Fruit fly (Drosophila melanogaster) whole organism, embryonic: ENCODE measurements around the gene CG34289.

Experiments
- Adf1 ChIP-seq: fragments of 200-800 bp; sonication (Bioruptor generic); IDR thresholded peaks from 2 replicates; pipeline ENCODE4 v1.3.6; 2022; ENCODE audit warnings: missing biosample characterization, missing genetic modification characterization
- Antp ChIP-seq: fragments of 200-800 bp; sonication (Bioruptor generic); optimal IDR thresholded peaks from 3 replicates; lab custom pipeline; 2016; ENCODE audit warnings: missing biosample characterization, missing genetic modification characterization
- CG11093 ChIP-seq: fragments of 200-800 bp; sonication (Bioruptor generic); IDR thresholded peaks from 3 replicates; pipeline ENCODE4 v1.3.6; 2022; ENCODE audit warnings: missing biosample characterization, missing genetic modification characterization
- CG12299 ChIP-seq: fragments of 200-800 bp; sonication (Bioruptor generic); optimal IDR thresholded peaks from 2 replicates; lab custom pipeline; 2018; ENCODE audit warnings: missing biosample characterization, mild to moderate bottlenecking, missing genetic modification characterization
- CG12659 ChIP-seq: fragments of 200-800 bp; sonication (Bioruptor generic); optimal IDR thresholded peaks from 3 replicates; lab custom pipeline; 2017; ENCODE audit warnings: mild to moderate bottlenecking, missing biosample characterization, missing genetic modification reagents, missing genetic modification characterization
- CG13296 ChIP-seq: fragments of 200-800 bp; sonication (Bioruptor generic); optimal IDR thresholded peaks from 3 replicates; lab custom pipeline; 2018; ENCODE audit warnings: missing biosample characterization, mild to moderate bottlenecking, missing genetic modification characterization
- CG14441 ChIP-seq: fragments of 200-800 bp; sonication (Bioruptor generic); IDR thresholded peaks from 2 replicates; pipeline ENCODE4 v1.3.6; 2022; ENCODE audit warnings: missing biosample characterization, missing genetic modification characterization
- CG1529 ChIP-seq: fragments of 200-800 bp; sonication (Bioruptor generic); optimal IDR thresholded peaks from 3 replicates; lab custom pipeline; 2018; ENCODE audit warnings: missing biosample characterization, missing genetic modification characterization
- CG15696 ChIP-seq: fragments of 200-800 bp; sonication (Bioruptor generic); optimal IDR thresholded peaks from 2 replicates; lab custom pipeline; 2019; ENCODE audit warnings: missing biosample characterization, mild to moderate bottlenecking, missing genetic modification characterization, moderate library complexity
- CG4730 ChIP-seq: fragments of 200-800 bp; sonication (Bioruptor generic); IDR thresholded peaks from 2 replicates; pipeline ENCODE4 v1.3.6; 2022; ENCODE audit warnings: missing biosample characterization, missing genetic modification characterization
- CG6765 ChIP-seq: fragments of 200-800 bp; sonication (Bioruptor generic); optimal IDR thresholded peaks from 3 replicates; lab custom pipeline; 2017; ENCODE audit warnings: missing biosample characterization, mild to moderate bottlenecking, missing genetic modification characterization
- CG6854 ChIP-seq: fragments of 200-800 bp; sonication (Bioruptor generic); optimal IDR thresholded peaks from 3 replicates; lab custom pipeline; 2017; ENCODE audit warnings: missing biosample characterization, mild to moderate bottlenecking, missing genetic modification characterization
- CG8089 ChIP-seq: fragments of 200-800 bp; sonication (Bioruptor generic); optimal IDR thresholded peaks from 3 replicates; lab custom pipeline; 2016; ENCODE audit warnings: missing biosample characterization, missing genetic modification characterization
- CkIIα-i1 ChIP-seq: fragments of 200-800 bp; sonication (Bioruptor generic); IDR thresholded peaks from 2 replicates; pipeline ENCODE4 v1.3.6; 2022; ENCODE audit warnings: missing biosample characterization, missing genetic modification characterization
- Doc2 ChIP-seq: fragments of 200-800 bp; sonication (Bioruptor generic); IDR thresholded peaks from 2 replicates; pipeline ENCODE4 v1.3.6; 2022; ENCODE audit warnings: missing biosample characterization, missing genetic modification characterization
- Dp ChIP-seq: fragments of 200-800 bp; sonication (Bioruptor generic); optimal IDR thresholded peaks from 2 replicates; lab custom pipeline; 2018; ENCODE audit warnings: missing biosample characterization, mild to moderate bottlenecking, missing genetic modification characterization, moderate library complexity
- Dref ChIP-seq: fragments of 200-800 bp; sonication (Bioruptor generic); IDR thresholded peaks from 2 replicates; pipeline ENCODE4 v1.3.6; 2022; ENCODE audit warnings: missing biosample characterization, missing genetic modification characterization
- Hr78 ChIP-seq, 2 experiments: fragments of 200-800 bp in 1 of 2; fragments of >200 bp in 1 of 2; sonication (Bioruptor generic) in 1 of 2; optimal IDR thresholded peaks; 2 replicates each; lab custom pipeline; 2017 to 2019; ENCODE audit warnings: missing biosample characterization in 2 of 2, missing genetic modification characterization in 2 of 2, mild to moderate bottlenecking in 1 of 2, moderate library complexity in 1 of 2
- Mrtf ChIP-seq: fragments of 200-800 bp; sonication (Bioruptor generic); IDR thresholded peaks from 3 replicates; pipeline ENCODE4 v1.3.6; 2022; ENCODE audit warnings: missing biosample characterization, missing genetic modification characterization
- Nf-YC ChIP-seq: fragments of 200-800 bp; optimal IDR thresholded peaks from 3 replicates; lab custom pipeline; 2019; ENCODE audit warnings: missing biosample characterization, mild to moderate bottlenecking, missing genetic modification characterization, moderate library complexity
- Pdp1 ChIP-seq, 2 experiments: fragments of 200-800 bp; sonication (Bioruptor generic); optimal IDR thresholded peaks; 3 replicates each; lab custom pipeline; 2016; ENCODE audit warnings: missing biosample characterization in 2 of 2, missing genetic modification characterization in 2 of 2, mild to moderate bottlenecking in 1 of 2, moderate library complexity in 1 of 2
- aop ChIP-seq: fragments of 200-800 bp; sonication (Bioruptor generic); IDR thresholded peaks from 2 replicates; pipeline ENCODE4 v1.3.6; 2022; ENCODE audit warnings: missing biosample characterization, missing genetic modification characterization
- ash1 ChIP-seq: fragments of 200-800 bp; sonication (Bioruptor generic); optimal IDR thresholded peaks from 2 replicates; lab custom pipeline; 2018; ENCODE audit warnings: missing biosample characterization, mild to moderate bottlenecking, missing genetic modification characterization
- bbx ChIP-seq: fragments of 200-800 bp; sonication (Bioruptor generic); IDR thresholded peaks from 2 replicates; pipeline ENCODE4 v1.3.6; 2022; ENCODE audit warnings: missing biosample characterization, missing genetic modification characterization; ENCODE audit not compliant: partially characterized antibody
- bcd ChIP-seq: fragments of 200-800 bp; sonication (Bioruptor generic); optimal IDR thresholded peaks from 2 replicates; lab custom pipeline; 2017; ENCODE audit warnings: missing biosample characterization, mild to moderate bottlenecking, missing genetic modification characterization
- bigmax ChIP-seq: fragments of 200-800 bp; sonication (Bioruptor generic); optimal IDR thresholded peaks from 2 replicates; lab custom pipeline; 2018; ENCODE audit warnings: missing biosample characterization, mild to moderate bottlenecking, missing genetic modification characterization
- crc ChIP-seq: fragments of 200-800 bp; sonication (Bioruptor generic); optimal IDR thresholded peaks from 2 replicates; lab custom pipeline; 2016; ENCODE audit warnings: missing biosample characterization, missing genetic modification characterization
- dimm ChIP-seq: fragments of 200-800 bp; sonication (Bioruptor generic); IDR thresholded peaks from 2 replicates; pipeline ENCODE4 v1.3.6; 2022; ENCODE audit warnings: missing biosample characterization, missing genetic modification characterization
- esg ChIP-seq: fragments of 200-800 bp; sonication (Bioruptor generic); conservative IDR thresholded peaks from 2 replicates; pipeline ENCODE4 v1.3.6; 2022; ENCODE audit warnings: missing biosample characterization, missing genetic modification characterization
- eyg ChIP-seq: fragments of 200-800 bp; sonication (Bioruptor generic); optimal IDR thresholded peaks from 3 replicates; lab custom pipeline; 2016; ENCODE audit warnings: missing biosample characterization, missing genetic modification characterization
- mam ChIP-seq: fragments of 200-800 bp; sonication (Bioruptor generic); optimal IDR thresholded peaks from 3 replicates; lab custom pipeline; 2016; ENCODE audit warnings: missing biosample characterization, missing genetic modification characterization
- mirr ChIP-seq: fragments of 200-800 bp; sonication (Bioruptor generic); optimal IDR thresholded peaks from 3 replicates; lab custom pipeline; 2018; ENCODE audit warnings: missing biosample characterization, mild to moderate bottlenecking, missing genetic modification characterization
- pfk ChIP-seq: fragments of 200-800 bp; sonication (Bioruptor generic); optimal IDR thresholded peaks from 2 replicates; lab custom pipeline; 2018; ENCODE audit warnings: missing biosample characterization, mild to moderate bottlenecking, missing genetic modification characterization, moderate library complexity
- pho ChIP-seq: fragments of 200-800 bp; sonication (Bioruptor generic); optimal IDR thresholded peaks from 2 replicates; lab custom pipeline; 2016; ENCODE audit warnings: missing biosample characterization, missing genetic modification characterization
- so ChIP-seq: fragments of 200-800 bp; sonication (Bioruptor generic); IDR thresholded peaks from 3 replicates; pipeline ENCODE4 v1.3.6; 2022; ENCODE audit warnings: missing biosample characterization, missing genetic modification characterization
- stc ChIP-seq: fragments of 200-800 bp; sonication (Bioruptor generic); IDR thresholded peaks from 2 replicates; pipeline ENCODE4 v1.3.6; 2022; ENCODE audit warnings: missing biosample characterization, missing genetic modification characterization
- trh ChIP-seq: fragments of 200-800 bp; sonication (Bioruptor generic); optimal IDR thresholded peaks from 2 replicates; lab custom pipeline; 2016; ENCODE audit warnings: missing biosample characterization, missing genetic modification characterization
- unc-4 ChIP-seq: fragments of 200-800 bp; sonication (Bioruptor generic); IDR thresholded peaks from 2 replicates; pipeline ENCODE4 v1.3.6; 2022; ENCODE audit warnings: missing biosample characterization, missing genetic modification characterization; ENCODE audit not compliant: partially characterized antibody
- yki ChIP-seq: fragments of >200 bp; optimal IDR thresholded peaks from 3 replicates; lab custom pipeline; 2018
- zfh1 ChIP-seq: fragments of 200-800 bp; sonication (Bioruptor generic); IDR thresholded peaks from 3 replicates; pipeline ENCODE4 v1.3.6; 2022; ENCODE audit warnings: missing biosample characterization, missing genetic modification characterization

Gene CG34289

DNA sequence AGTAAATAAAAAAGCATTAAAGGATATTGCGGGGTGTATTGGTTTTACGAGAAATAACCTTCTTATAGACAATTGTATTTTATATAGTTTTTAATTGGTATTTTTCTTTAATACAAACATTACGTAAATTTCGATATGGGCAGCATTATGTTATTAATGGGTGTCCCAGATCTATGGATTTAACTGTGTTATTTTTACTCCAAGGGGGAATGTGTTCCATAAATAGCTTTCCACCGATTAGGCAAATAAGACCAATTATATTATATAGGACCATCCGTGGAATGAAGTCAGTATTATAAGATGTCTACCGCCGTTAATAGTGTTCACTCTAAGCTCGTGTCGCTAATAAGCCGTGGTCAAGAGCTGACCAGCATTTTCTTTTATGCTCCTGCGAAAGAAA lies 23.7 kb downstream of the CG34289 start, which contains the start of gene Ir94g:
Ir94g (plus strand) TSS at position 301 of the 400 bp plus-strand sequence.
- TF ChIP-seq Mrtf, result no peak
- TF ChIP-seq CG8089 (GFP tag; lab: Kevin White, UChicago), result no peak
- no peak for TF ChIP-seq mirr (GFP tag; lab: Kevin White, UChicago)
- no peak for TF ChIP-seq yki (lab: Kevin White, UChicago)
- TF ChIP-seq CG12659 (GFP tag; lab: Kevin White, UChicago), result no peak
- TF ChIP-seq mam (GFP tag; lab: Kevin White, UChicago), result no peak
- no peak for TF ChIP-seq CG11093
- no peak for TF ChIP-seq unc-4
- TF ChIP-seq CG6765 (GFP tag; lab: Kevin White, UChicago), result no peak
- TF ChIP-seq CG13296, result no peak
- no peak for TF ChIP-seq pho (GFP tag; lab: Kevin White, UChicago)
- TF ChIP-seq bcd (GFP tag; lab: Kevin White, UChicago), result no peak
- TF ChIP-seq Adf1, result no peak
- TF ChIP-seq, all 482 proteins: peak for 0

DNA sequence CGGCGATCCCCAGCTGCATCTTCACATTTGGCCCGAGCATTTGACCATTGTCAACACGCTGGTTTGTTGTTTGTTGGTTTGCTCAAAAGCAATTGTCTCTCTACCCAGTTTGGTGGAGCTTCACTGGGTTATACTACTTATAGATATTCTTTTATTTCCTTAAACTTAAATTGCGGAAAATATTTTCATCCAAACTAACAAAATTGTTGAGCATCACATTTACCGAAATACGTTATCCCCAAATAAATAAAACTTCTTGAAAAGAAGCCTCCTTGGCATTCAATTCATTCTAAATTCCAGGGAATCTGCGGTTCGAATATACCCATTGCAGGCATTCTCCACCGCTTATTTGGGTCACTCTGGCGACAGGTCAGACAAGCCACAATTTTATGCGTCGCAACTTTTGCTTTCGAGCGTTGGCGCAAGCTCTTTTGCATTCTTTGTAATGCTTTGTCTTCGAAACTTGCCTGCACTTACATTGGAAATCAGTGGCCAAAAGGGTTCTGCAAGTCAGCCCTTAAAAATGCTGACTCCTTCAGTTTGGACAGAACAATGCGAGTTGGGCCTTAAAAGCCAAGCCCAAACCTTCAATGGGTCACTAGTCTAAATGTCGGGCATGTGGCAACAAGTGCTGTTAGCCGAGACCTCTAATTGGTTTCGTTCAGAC lies 25.9 kb downstream of the CG34289 start, which contains the start of gene Ir94f:
Ir94f (plus strand) TSS at position 617 of the 667 bp plus-strand sequence.
- TF ChIP-seq crc (GFP tag; lab: Kevin White, UChicago) (no peak), CG15696 (no peak), aop (GFP tag; lab: Robert Waterston, UW) (no peak), trh (GFP tag; lab: Kevin White, UChicago) (no peak), stc (GFP tag; lab: Robert Waterston, UW) (no peak), bbx (GFP tag; lab: Robert Waterston, UW) (no peak), Antp (GFP tag; lab: Kevin White, UChicago) (no peak), eyg (GFP tag; lab: Kevin White, UChicago) (no peak), bigmax (no peak), Dref (GFP tag; lab: Robert Waterston, UW) (no peak), pfk (GFP tag; lab: Kevin White, UChicago) (no peak), CG12299 (tag; lab: Kevin White, UChicago) (no peak), Doc2 (GFP tag; lab: Robert Waterston, UW) (no peak), CG4730 (no peak), Dp (GFP tag; lab: Kevin White, UChicago) (no peak), Nf-YC (tag; lab: Kevin White, UChicago) (no peak), CG1529 (GFP tag; lab: Kevin White, UChicago) (no peak), Pdp1 (GFP tag; optimal IDR thresholded peaks at IDR 0.05; lab: Kevin White, UChicago) (no peak), Hr78 (GFP tag; optimal IDR thresholded peaks at IDR 0.05; lab: Kevin White, UChicago) (no peak), ash1 (no peak)
- TF ChIP-seq, all 482 proteins: peak for 0

- TF ChIP-seq so (GFP tag; lab: Robert Waterston, UW), result no peak
- no peak for TF ChIP-seq CkIIα-i1
- no peak for TF ChIP-seq pho (GFP tag; lab: Kevin White, UChicago)
- TF ChIP-seq dimm (GFP tag; lab: Robert Waterston, UW), result no peak
- TF ChIP-seq zfh1, result no peak
- no peak for TF ChIP-seq CG6854 (GFP tag; lab: Kevin White, UChicago)
- no peak for TF ChIP-seq CG14441
- TF ChIP-seq esg (GFP tag; lab: Robert Waterston, UW), result no peak
- TF ChIP-seq, all 482 proteins: peak for 0
Observed at dm6 chr3R:23476085-23476484, 31.2 kb downstream of the CG34289 start.
